Fruit fly (Drosophila melanogaster): ENCODE results near the gene Gem2.

DNA sequence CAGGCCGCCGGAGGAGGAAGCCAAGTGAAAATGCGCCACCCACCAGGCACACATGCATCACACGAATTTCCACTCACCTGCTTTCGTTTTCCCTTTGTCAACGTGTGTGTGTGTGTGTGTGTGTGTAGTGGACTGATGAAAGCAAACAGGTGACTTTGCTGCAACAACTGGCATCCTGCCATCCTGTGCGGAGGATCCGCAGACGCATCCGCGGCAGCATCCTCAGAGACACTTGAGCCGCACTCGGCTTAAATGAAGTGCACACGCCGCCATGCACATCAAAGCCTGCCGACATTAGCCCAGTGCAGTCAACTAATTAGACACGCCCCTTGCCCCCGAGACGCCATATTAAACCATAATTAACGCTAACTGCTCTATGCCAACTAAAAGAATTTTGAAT lies 41.3 kb downstream of the Gem2 start:
- no peak for TF ChIP-seq lz (GFP tag; optimal IDR thresholded peaks at IDR 0.05)
- TF ChIP-seq CG7368 (GFP tag; optimal IDR thresholded peaks at IDR 0.05) = no peak
- TF ChIP-seq OdsH (GFP tag; optimal IDR thresholded peaks at IDR 0.05) = no peak
- TF ChIP-seq CG6854 (GFP tag; optimal IDR thresholded peaks at IDR 0.05) = no peak
